Fruit fly (Drosophila melanogaster) whole organism, embryonic: ENCODE data around the gene CG14882.

Source experiments
- Atf-2 ChIP-seq: fragments of 200-800 bp; sonication (Bioruptor generic); optimal IDR thresholded peaks from 2 replicates; lab custom pipeline; 2016; ENCODE audit warnings: missing biosample characterization, missing genetic modification characterization
- Awh ChIP-seq: fragments of 200-800 bp; sonication (Bioruptor generic); IDR thresholded peaks from 2 replicates; pipeline ENCODE4, ENCODE4 v1.3.6; 2022; ENCODE audit warnings: missing biosample characterization, missing genetic modification characterization
- BEAF-32 ChIP-seq: fragments of 200-800 bp; sonication (Bioruptor generic); optimal IDR thresholded peaks from 3 replicates; lab custom pipeline; 2017; ENCODE audit warnings: missing biosample characterization, missing genetic modification characterization, mild to moderate bottlenecking, moderate library complexity, missing genetic modification reagents
- CG10321 ChIP-seq: fragments of 200-800 bp; sonication (Bioruptor generic); IDR thresholded peaks from 2 replicates; pipeline ENCODE4 v1.3.6; 2022; ENCODE audit warnings: missing biosample characterization, missing genetic modification characterization
- CG11456 ChIP-seq: fragments of 200-800 bp; sonication (Bioruptor generic); IDR thresholded peaks from 3 replicates; pipeline ENCODE4 v1.3.6; 2022; ENCODE audit warnings: missing biosample characterization, missing genetic modification characterization
- CG12104 ChIP-seq: fragments of 200-800 bp; sonication (Bioruptor generic); optimal IDR thresholded peaks from 3 replicates; lab custom pipeline; 2016; ENCODE audit warnings: missing biosample characterization, missing genetic modification characterization
- CG13424 ChIP-seq: fragments of 200-800 bp; sonication (Bioruptor generic); optimal IDR thresholded peaks from 2 replicates; lab custom pipeline; 2019; ENCODE audit warnings: missing biosample characterization, mild to moderate bottlenecking, missing genetic modification characterization, moderate library complexity
- CG13624 ChIP-seq: fragments of 200-800 bp; sonication (Bioruptor generic); optimal IDR thresholded peaks from 2 replicates; lab custom pipeline; 2016; ENCODE audit warnings: missing biosample characterization, missing genetic modification characterization
- CG15011 ChIP-seq: fragments of 200-800 bp; sonication (Bioruptor generic); optimal IDR thresholded peaks from 3 replicates; lab custom pipeline; 2018; ENCODE audit warnings: missing biosample characterization, mild to moderate bottlenecking, missing genetic modification characterization
- CG15514 ChIP-seq: fragments of 200-800 bp; sonication (Bioruptor generic); optimal IDR thresholded peaks from 3 replicates; lab custom pipeline; 2017; ENCODE audit warnings: missing biosample characterization, missing genetic modification characterization, mild to moderate bottlenecking, moderate library complexity, missing genetic modification reagents
- CG17612 ChIP-seq: fragments of 200-800 bp; sonication (Bioruptor generic); IDR thresholded peaks from 2 replicates; pipeline ENCODE4 v1.3.6; 2022; ENCODE audit warnings: missing biosample characterization, missing genetic modification characterization
- CG17802 ChIP-seq: fragments of 200-800 bp; sonication (Bioruptor generic); optimal IDR thresholded peaks from 2 replicates; lab custom pipeline; 2018; ENCODE audit warnings: missing biosample characterization, mild to moderate bottlenecking, missing genetic modification characterization, moderate library complexity
- CG18599 ChIP-seq: fragments of 200-800 bp; sonication (Bioruptor generic); optimal IDR thresholded peaks from 3 replicates; lab custom pipeline; 2017; ENCODE audit warnings: missing biosample characterization, missing genetic modification characterization, mild to moderate bottlenecking, moderate library complexity, missing genetic modification reagents
- CG2712 ChIP-seq: fragments of 200-800 bp; optimal IDR thresholded peaks from 3 replicates; lab custom pipeline; 2019; ENCODE audit warnings: missing biosample characterization, mild to moderate bottlenecking, missing genetic modification characterization, moderate library complexity
- CG31441 ChIP-seq: fragments of 200-800 bp; sonication (Bioruptor generic); IDR thresholded peaks from 2 replicates; pipeline ENCODE4 v1.3.6; 2022; ENCODE audit warnings: missing biosample characterization, missing genetic modification characterization
- CG3407 ChIP-seq: fragments of 200-800 bp; sonication (Bioruptor generic); optimal IDR thresholded peaks from 2 replicates; lab custom pipeline; 2018; ENCODE audit warnings: missing biosample characterization, mild to moderate bottlenecking, missing genetic modification characterization
- CG4404 ChIP-seq: fragments of 200-800 bp; sonication (Bioruptor generic); IDR thresholded peaks from 2 replicates; pipeline ENCODE4 v1.3.6; 2022; ENCODE audit warnings: missing biosample characterization, missing genetic modification characterization
- CG4617 ChIP-seq: fragments of 200-800 bp; sonication (Bioruptor generic); optimal IDR thresholded peaks from 3 replicates; lab custom pipeline; 2016; ENCODE audit warnings: missing biosample characterization, missing genetic modification characterization, borderline replicate concordance
- CG6765 ChIP-seq: fragments of 200-800 bp; sonication (Bioruptor generic); optimal IDR thresholded peaks from 3 replicates; lab custom pipeline; 2017; ENCODE audit warnings: missing biosample characterization, mild to moderate bottlenecking, missing genetic modification characterization
- CG7271 ChIP-seq: fragments of 200-800 bp; sonication (Bioruptor generic); optimal IDR thresholded peaks from 2 replicates; lab custom pipeline; 2018; ENCODE audit warnings: missing biosample characterization, mild to moderate bottlenecking, missing genetic modification characterization, moderate library complexity
- CG7745 ChIP-seq: fragments of 200-800 bp; sonication (Bioruptor generic); optimal IDR thresholded peaks from 2 replicates; lab custom pipeline; 2018; ENCODE audit warnings: missing biosample characterization, mild to moderate bottlenecking, missing genetic modification characterization, moderate library complexity
- CG8089 ChIP-seq: fragments of 200-800 bp; sonication (Bioruptor generic); optimal IDR thresholded peaks from 3 replicates; lab custom pipeline; 2016; ENCODE audit warnings: missing biosample characterization, missing genetic modification characterization
- CG8359 ChIP-seq: fragments of 200-800 bp; sonication (Bioruptor generic); optimal IDR thresholded peaks from 2 replicates; lab custom pipeline; 2017; ENCODE audit warnings: missing biosample characterization, mild to moderate bottlenecking, missing genetic modification characterization, borderline replicate concordance
- CG8388 ChIP-seq: fragments of 200-800 bp; sonication (Bioruptor generic); optimal IDR thresholded peaks from 2 replicates; lab custom pipeline; 2019; ENCODE audit warnings: missing biosample characterization, mild to moderate bottlenecking, missing genetic modification characterization, moderate library complexity
- CG8924 ChIP-seq: fragments of 200-800 bp; optimal IDR thresholded peaks from 3 replicates; lab custom pipeline; 2019; ENCODE audit warnings: missing biosample characterization, mild to moderate bottlenecking, missing genetic modification characterization, moderate library complexity
- Deaf1 ChIP-seq: fragments of 200-800 bp; optimal IDR thresholded peaks from 3 replicates; lab custom pipeline; 2019; ENCODE audit warnings: missing biosample characterization, mild to moderate bottlenecking, missing genetic modification characterization, moderate library complexity
- Dref ChIP-seq: fragments of 200-800 bp; sonication (Bioruptor generic); IDR thresholded peaks from 2 replicates; pipeline ENCODE4 v1.3.6; 2022; ENCODE audit warnings: missing biosample characterization, missing genetic modification characterization
- ERR ChIP-seq: fragments of 200-800 bp; sonication (Bioruptor generic); optimal IDR thresholded peaks from 2 replicates; lab custom pipeline; 2016; ENCODE audit warnings: missing biosample characterization, missing genetic modification characterization
- MBD-R2 ChIP-seq: fragments of 200-800 bp; sonication (Bioruptor generic); IDR thresholded peaks from 2 replicates; pipeline ENCODE4 v1.3.6; 2022; ENCODE audit warnings: missing biosample characterization, missing genetic modification characterization
- Opbp ChIP-seq: fragments of 200-800 bp; sonication (Bioruptor generic); IDR thresholded peaks from 3 replicates; pipeline ENCODE4 v1.3.6; 2022; ENCODE audit warnings: missing biosample characterization, missing genetic modification characterization; ENCODE audit not compliant: partially characterized antibody
- Ravus ChIP-seq: fragments of 200-800 bp; sonication (Bioruptor generic); IDR thresholded peaks from 2 replicates; pipeline ENCODE4 v1.3.6; 2022; ENCODE audit warnings: missing biosample characterization, missing genetic modification characterization
- al ChIP-seq: fragments of 200-800 bp; sonication (Bioruptor generic); IDR thresholded peaks from 2 replicates; pipeline ENCODE4 v1.3.6; 2022; ENCODE audit warnings: missing biosample characterization, missing genetic modification characterization
- aop ChIP-seq: fragments of 200-800 bp; sonication (Bioruptor generic); IDR thresholded peaks from 2 replicates; pipeline ENCODE4 v1.3.6; 2022; ENCODE audit warnings: missing biosample characterization, missing genetic modification characterization
- cad ChIP-seq: fragments of >200 bp; optimal IDR thresholded peaks from 2 replicates; lab custom pipeline; 2017; ENCODE audit warnings: missing biosample characterization, missing genetic modification characterization
- chn ChIP-seq: fragments of 200-800 bp; sonication (Bioruptor generic); optimal IDR thresholded peaks from 2 replicates; lab custom pipeline; 2016; ENCODE audit warnings: missing biosample characterization, missing genetic modification characterization
- corto ChIP-seq: fragments of 200-800 bp; sonication (Bioruptor generic); optimal IDR thresholded peaks from 2 replicates; lab custom pipeline; 2016; ENCODE audit warnings: missing biosample characterization, mild to moderate bottlenecking, missing genetic modification characterization, moderate library complexity
- crp ChIP-seq, 2 experiments: fragments of 200-800 bp; sonication (Bioruptor generic); optimal IDR thresholded peaks; 2 replicates in 1 of 2; 3 replicates in 1 of 2; lab custom pipeline; 2017; ENCODE audit warnings: missing biosample characterization in 2 of 2, missing genetic modification characterization in 2 of 2, mild to moderate bottlenecking in 1 of 2, moderate library complexity in 1 of 2
- exex ChIP-seq: fragments of 200-800 bp; sonication (Bioruptor generic); optimal IDR thresholded peaks from 4 replicates; lab custom pipeline; 2018; ENCODE audit warnings: missing biosample characterization, mild to moderate bottlenecking, missing genetic modification characterization, moderate library complexity
- gsb ChIP-seq: fragments of 200-800 bp; sonication (Bioruptor generic); IDR thresholded peaks from 2 replicates; pipeline ENCODE4 v1.3.6; 2022; ENCODE audit warnings: missing biosample characterization, missing genetic modification characterization
- lab ChIP-seq: fragments of 200-800 bp; sonication (Bioruptor generic); optimal IDR thresholded peaks from 3 replicates; lab custom pipeline; 2017; ENCODE audit warnings: missing biosample characterization, missing genetic modification characterization, mild to moderate bottlenecking, moderate library complexity, missing genetic modification reagents
- org-1 ChIP-seq: fragments of 200-800 bp; sonication (Bioruptor generic); optimal IDR thresholded peaks from 2 replicates; lab custom pipeline; 2017; ENCODE audit warnings: missing biosample characterization, missing genetic modification characterization
- pb ChIP-seq: fragments of 200-800 bp; sonication (Bioruptor generic); optimal IDR thresholded peaks from 3 replicates; lab custom pipeline; 2016; ENCODE audit warnings: missing biosample characterization, missing genetic modification characterization
- pita ChIP-seq: fragments of 200-800 bp; sonication (Bioruptor generic); optimal IDR thresholded peaks from 2 replicates; lab custom pipeline; 2017; ENCODE audit warnings: missing biosample characterization, mild to moderate bottlenecking, missing genetic modification characterization
- row ChIP-seq: fragments of 200-800 bp; sonication (Bioruptor generic); IDR thresholded peaks from 3 replicates; pipeline ENCODE4 v1.3.6; 2022; ENCODE audit warnings: missing biosample characterization, missing genetic modification characterization
- sd ChIP-seq: fragments of 200-800 bp; sonication (Bioruptor generic); optimal IDR thresholded peaks from 3 replicates; lab custom pipeline; 2018; ENCODE audit warnings: missing biosample characterization, mild to moderate bottlenecking, missing genetic modification characterization, moderate library complexity
- sens ChIP-seq: fragments of 200-800 bp; sonication (Bioruptor generic); peaks from one replicate; lab custom pipeline; 2016; ENCODE audit warnings: missing biosample characterization, missing genetic modification characterization
- sisA ChIP-seq: fragments of 200-800 bp; sonication (Bioruptor generic); IDR thresholded peaks from 2 replicates; pipeline ENCODE4 v1.3.6; 2022; ENCODE audit warnings: missing biosample characterization, missing genetic modification characterization
- tio ChIP-seq: fragments of 200-800 bp; sonication (Bioruptor generic); optimal IDR thresholded peaks from 2 replicates; lab custom pipeline; 2017; ENCODE audit warnings: missing biosample characterization, missing genetic modification characterization, inconsistent platforms
- usp ChIP-seq: fragments of >200 bp; optimal IDR thresholded peaks from 2 replicates; lab custom pipeline; 2017; ENCODE audit warnings: missing biosample characterization, missing genetic modification characterization
- vnd ChIP-seq: fragments of 200-800 bp; sonication (Bioruptor generic); IDR thresholded peaks from 3 replicates; pipeline ENCODE4 v1.3.6; 2022; ENCODE audit warnings: missing biosample characterization, missing genetic modification characterization; ENCODE audit not compliant: partially characterized antibody
- wor ChIP-seq: fragments of 200-800 bp; sonication (Bioruptor generic); IDR thresholded peaks from 2 replicates; pipeline ENCODE4 v1.3.6; 2022; ENCODE audit warnings: missing biosample characterization, missing genetic modification characterization

Gene CG14882

DNA sequence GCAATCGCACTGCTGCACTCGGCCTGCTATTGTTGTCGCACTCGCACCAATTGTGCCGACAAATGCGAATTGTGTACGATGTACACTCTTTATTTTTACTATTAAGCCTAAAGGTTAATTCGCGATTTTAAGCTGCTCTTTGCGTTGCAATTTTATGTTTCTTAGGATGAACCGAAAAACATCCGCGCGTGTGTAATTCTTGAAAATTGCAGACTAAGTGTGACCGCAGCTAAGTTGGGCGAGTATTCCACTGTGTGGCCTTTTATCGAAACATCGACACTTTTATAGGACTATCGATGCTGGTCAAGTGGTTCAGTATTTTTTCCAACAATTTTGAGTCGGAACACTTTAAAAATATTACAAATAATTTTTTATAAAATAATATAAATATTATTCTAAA lies 10.6 kb downstream of the CG14882 start, which contains the start of gene Pak3 (continued):
- TF ChIP-seq lab (GFP tag; lab: Kevin White, UChicago) (no peak), exex (no peak), CG17612 (GFP tag; lab: Robert Waterston, UW) (no peak), pita (no peak), sisA (no peak), Atf-2 (GFP tag; lab: Kevin White, UChicago) (no peak), CG8388 (GFP tag; lab: Kevin White, UChicago) (no peak), Ravus (GFP tag; lab: Robert Waterston, UW) (no peak), CG8924 (tag; lab: Kevin White, UChicago) (peak; percentile 24), sd (no peak), Opbp (GFP tag; lab: Robert Waterston, UW) (peak; percentile 75), gsb (GFP tag; lab: Robert Waterston, UW) (no peak), MBD-R2 (peak; percentile 53; the same call in 1 of the 2 replicates), BEAF-32 (GFP tag; lab: Kevin White, UChicago) (peak; percentile 79), CG15011 (GFP tag; lab: Kevin White, UChicago) (no peak), Awh (0 out of 2 replicates have a peak, but pooled peaks have one; percentile 10), usp (no peak), CG8089 (GFP tag; lab: Kevin White, UChicago) (no peak), sens (GFP tag; lab: Kevin White, UChicago) (peak; percentile 81), CG13424 (tag; lab: Kevin White, UChicago) (no peak), crp (GFP tag; optimal IDR thresholded peaks at IDR 0.05; lab: Kevin White, UChicago) (peak in 1 of 2 experiments; percentile 49), corto (GFP tag; lab: Kevin White, UChicago) (no peak), Dref (GFP tag; lab: Robert Waterston, UW) (peak; percentile 89), CG2712 (tag; lab: Kevin White, UChicago) (peak; percentile 43), CG17802 (tag; lab: Kevin White, UChicago) (no peak), CG18599 (GFP tag; lab: Kevin White, UChicago) (no peak), CG6765 (GFP tag; lab: Kevin White, UChicago) (no peak), vnd (peak; percentile 63), CG31441 (no peak), row (GFP tag; lab: Robert Waterston, UW) (peak; percentile 51; the same call in 1 of the 3 replicates), CG3407 (GFP tag; lab: Kevin White, UChicago) (no peak), CG10321 (GFP tag; lab: Robert Waterston, UW) (no peak), CG7745 (tag; lab: Kevin White, UChicago) (no peak), pb (GFP tag; lab: Kevin White, UChicago) (no peak), CG4404 (no peak), CG8359 (no peak), org-1 (GFP tag; lab: Kevin White, UChicago) (no peak), wor (GFP tag; lab: Robert Waterston, UW) (no peak), CG11456 (GFP tag; lab: Robert Waterston, UW) (no peak), CG12104 (GFP tag; lab: Kevin White, UChicago) (no peak), CG13624 (no peak), tio (GFP tag; lab: Kevin White, UChicago) (no peak), CG7271 (tag; lab: Kevin White, UChicago) (no peak), Deaf1 (tag; lab: Kevin White, UChicago) (no peak), ERR (GFP tag; lab: Kevin White, UChicago) (no peak), CG15514 (GFP tag; lab: Kevin White, UChicago) (peak; percentile 82), cad (no peak), chn (GFP tag; lab: Kevin White, UChicago) (no peak), CG4617 (GFP tag; lab: Kevin White, UChicago) (peak; percentile 84), al (GFP tag; lab: Robert Waterston, UW) (no peak), aop (no peak)
